Fruit fly (Drosophila melanogaster) S2 (cell line): ENCODE measurements around the gene M1BP.

Source experiments
- CG8478 ChIP-seq: fragments of >200 bp; optimal IDR thresholded peaks from 2 replicates; lab custom pipeline; 2018
- CTCF ChIP-seq, 2 experiments: fragments of >200 bp; optimal IDR thresholded peaks; 2 replicates each; lab custom pipeline; 2018

M1BP gene

dm6 chr3R:8741248-8741647, 9.8 kb upstream of the M1BP start:
- TF ChIP-seq CTCF (optimal IDR thresholded peaks at IDR 0.05; lab: Kevin White, UChicago), result no peak
- TF ChIP-seq CG8478 (lab: Kevin White, UChicago), result no peak

- TF ChIP-seq CG8478 (lab: Kevin White, UChicago) (no peak), CTCF (optimal IDR thresholded peaks at IDR 0.05; lab: Kevin White, UChicago) (no peak)
Measured at dm6 chr3R:8740118-8740517, 8.6 kb upstream of the M1BP start.

DNA sequence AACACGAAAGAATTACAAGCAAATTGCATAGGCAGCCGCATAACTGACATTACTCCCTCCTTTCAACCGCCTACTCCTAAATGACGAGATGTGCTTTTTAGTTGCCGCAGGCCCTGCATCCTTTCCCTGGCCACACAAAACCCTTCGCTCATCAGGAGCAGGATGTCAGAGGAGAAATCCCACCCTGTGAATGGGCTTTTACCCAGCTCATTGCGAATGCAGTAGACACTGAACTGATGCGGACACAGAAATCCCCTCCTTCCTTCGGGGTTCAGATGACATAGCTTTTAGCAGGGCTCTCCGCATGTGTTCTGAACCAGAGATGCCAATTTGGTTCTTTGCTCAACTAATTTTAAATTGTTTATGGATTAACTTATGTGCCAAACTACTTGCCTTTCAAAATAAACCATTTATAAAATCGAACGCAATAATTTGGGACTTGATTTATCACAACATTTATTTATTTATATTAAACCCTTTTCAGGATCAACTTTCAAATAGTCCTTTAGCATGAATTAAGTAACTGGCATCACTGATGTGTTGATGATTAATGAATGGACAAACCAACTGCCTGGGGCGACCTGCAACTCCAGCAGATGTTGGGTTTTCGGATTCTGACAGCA, 7.8 kb upstream of the M1BP start:
- no peak for TF ChIP-seq CG8478 (lab: Kevin White, UChicago)
- no peak for TF ChIP-seq CTCF (optimal IDR thresholded peaks at IDR 0.05; lab: Kevin White, UChicago)

DNA sequence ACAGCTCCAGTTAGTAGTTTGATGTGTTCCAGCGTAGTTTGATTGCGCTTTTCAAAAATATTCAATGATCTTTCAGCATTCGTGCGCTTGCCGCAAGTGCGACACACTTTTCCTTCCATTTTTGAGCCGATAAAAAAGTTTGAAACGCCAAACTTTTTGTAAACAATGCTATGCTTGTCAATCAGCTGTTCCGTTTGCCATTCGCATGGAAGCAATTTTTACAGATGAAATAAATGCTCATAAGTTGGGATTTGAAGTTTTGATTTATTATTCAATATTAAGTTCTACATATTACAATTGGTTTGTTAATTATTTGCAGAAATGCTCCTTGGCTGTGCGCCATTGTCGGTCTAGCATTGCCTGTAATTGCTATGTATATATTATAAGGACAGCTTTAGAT, 2.0 kb downstream of the M1BP start, which contains the start of gene ranshi:
TSS of gene ranshi (minus strand) at position 152 of the 400 bp plus-strand sequence.
- TF ChIP-seq CTCF (optimal IDR thresholded peaks at IDR 0.05; lab: Kevin White, UChicago) (no peak), CG8478 (lab: Kevin White, UChicago) (no peak)

dm6 chr3R:8726632-8727031, 4.9 kb downstream of the M1BP start, which contains the start of gene CG8159:
Gene CG8159, plus strand, starts transcription at chr3R:8726854.
- TF ChIP-seq CTCF (optimal IDR thresholded peaks at IDR 0.05; lab: Kevin White, UChicago) (no peak), CG8478 (lab: Kevin White, UChicago) (no peak)

DNA sequence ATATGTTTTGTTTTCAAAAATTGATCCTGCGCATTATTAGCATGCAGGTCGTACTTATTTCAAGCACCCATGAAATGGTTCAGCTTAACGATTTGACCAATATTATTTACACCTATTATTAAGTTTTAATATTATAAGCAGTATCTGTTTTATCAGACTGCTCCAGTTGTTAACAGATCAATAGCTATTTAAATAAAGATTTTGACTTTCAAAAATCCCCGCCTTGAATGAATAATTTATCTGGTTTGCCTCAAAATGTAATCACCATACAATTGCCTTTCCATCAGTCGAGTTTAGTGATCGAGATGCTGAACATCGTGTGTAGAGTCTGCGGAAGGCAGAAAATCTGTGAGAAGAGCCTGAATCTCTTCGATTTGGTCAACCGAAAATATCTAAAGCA, 6.3 kb downstream of the M1BP start, which contains the start of gene ouib:
TSS of gene ouib (plus strand) at position 301 of the 400 bp plus-strand sequence.
- TF ChIP-seq CTCF (optimal IDR thresholded peaks at IDR 0.05; lab: Kevin White, UChicago), result no peak
- TF ChIP-seq CG8478 (lab: Kevin White, UChicago), result no peak

dm6 chr3R:8722962-8723548, 8.4 kb downstream of the M1BP start, which contains the start of gene nom:
Gene nom, plus strand, starts transcription at chr3R:8723174.
- no peak for TF ChIP-seq CG8478 (lab: Kevin White, UChicago)
- TF ChIP-seq CTCF (optimal IDR thresholded peaks at IDR 0.05; lab: Kevin White, UChicago), result no peak

DNA sequence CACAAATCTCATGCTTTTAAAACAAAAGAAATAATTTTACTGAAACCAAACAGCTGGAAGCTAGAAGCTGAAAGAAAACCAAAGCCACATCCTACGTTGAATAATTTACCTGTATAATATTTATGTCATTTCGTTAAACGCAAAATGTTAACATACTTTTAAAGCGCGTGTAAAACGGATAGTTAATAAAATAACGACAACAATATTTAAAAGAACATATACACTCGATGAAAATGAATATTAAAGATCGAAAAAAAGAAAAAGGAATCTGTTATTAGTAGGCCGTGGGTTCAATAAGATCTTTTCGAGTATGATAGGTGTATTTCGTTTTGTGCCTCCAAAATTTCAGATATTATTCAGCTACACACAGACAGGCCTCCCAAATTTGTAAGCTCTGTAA, 10.4 kb downstream of the M1BP start, which contains the start of gene CG8136:
TSS of gene CG8136 (plus strand) at position 301 of the 400 bp plus-strand sequence.
- no peak for TF ChIP-seq CG8478 (lab: Kevin White, UChicago)
- TF ChIP-seq CTCF (optimal IDR thresholded peaks at IDR 0.05; lab: Kevin White, UChicago), result no peak

- TF ChIP-seq CG8478 (lab: Kevin White, UChicago) (no peak), CTCF (optimal IDR thresholded peaks at IDR 0.05; lab: Kevin White, UChicago) (no peak)
Measured at dm6 chr3R:8718898-8719297, 12.6 kb downstream of the M1BP start, which contains the start of gene CG11760. Gene CG11760, plus strand, starts transcription at chr3R:8719198.

- no peak for TF ChIP-seq CTCF (optimal IDR thresholded peaks at IDR 0.05; lab: Kevin White, UChicago)
- no peak for TF ChIP-seq CG8478 (lab: Kevin White, UChicago)
Measured at dm6 chr3R:8718356-8718755, 13.1 kb downstream of the M1BP start, which contains the start of gene Cks85A. Gene Cks85A, minus strand, starts transcription at chr3R:8718456.

DNA sequence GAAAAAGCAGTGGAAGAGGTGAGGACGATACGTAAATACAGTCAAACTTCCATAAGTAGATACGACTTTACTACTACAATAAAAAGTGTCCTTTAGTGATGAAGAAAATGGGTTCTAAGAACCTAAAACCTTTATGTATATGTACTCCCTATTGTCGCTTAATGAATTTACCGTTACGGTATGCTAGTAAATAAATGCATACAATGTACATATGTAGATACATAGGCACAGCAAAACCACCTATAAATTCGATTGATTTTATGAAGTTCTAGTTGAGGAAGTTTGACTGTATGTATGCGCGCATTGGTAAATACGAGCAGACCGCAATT, 15.0 kb downstream of the M1BP start:
- TF ChIP-seq CTCF (optimal IDR thresholded peaks at IDR 0.05; lab: Kevin White, UChicago), result no peak
- TF ChIP-seq CG8478 (lab: Kevin White, UChicago), result no peak

dm6 chr3R:8715851-8716550, 15.5 kb downstream of the M1BP start, which contains the start of gene TMEM216:
Gene TMEM216, plus strand, starts transcription at chr3R:8716243.
- no peak for TF ChIP-seq CG8478 (lab: Kevin White, UChicago)
- TF ChIP-seq CTCF (optimal IDR thresholded peaks at IDR 0.05; lab: Kevin White, UChicago), result peak in 1 of 2 experiments; percentile 19

- TF ChIP-seq CG8478 (lab: Kevin White, UChicago) (no peak), CTCF (optimal IDR thresholded peaks at IDR 0.05; lab: Kevin White, UChicago) (peak in 1 of 2 experiments; percentile 22)
Measured at dm6 chr3R:8715371-8715770, 16.1 kb downstream of the M1BP start.

dm6 chr3R:8712722-8713131, 18.8 kb downstream of the M1BP start, which contains the start of gene CG8112:
Gene CG8112, plus strand, starts transcription at chr3R:8712933.
- TF ChIP-seq CTCF (optimal IDR thresholded peaks at IDR 0.05; lab: Kevin White, UChicago), result no peak
- no peak for TF ChIP-seq CG8478 (lab: Kevin White, UChicago)
